Worm (Caenorhabditis elegans) whole organism, L4/young adult: ENCODE results near the gene R148.7.

Source experiments
- W03F9.2 ChIP-seq: fragments of 150-350 bp; optimal IDR thresholded peaks from 2 replicates; lab custom pipeline; 2014; ENCODE audit warnings: missing biosample characterization, missing genetic modification characterization
- him-1 ChIP-seq: sonication (generic microtip); optimal IDR thresholded peaks from 2 replicates; lab custom pipeline; 2016; ENCODE audit warnings: missing genotype, missing genetic modification reagents, missing genetic modification characterization, missing compliant biosample characterization

DNA sequence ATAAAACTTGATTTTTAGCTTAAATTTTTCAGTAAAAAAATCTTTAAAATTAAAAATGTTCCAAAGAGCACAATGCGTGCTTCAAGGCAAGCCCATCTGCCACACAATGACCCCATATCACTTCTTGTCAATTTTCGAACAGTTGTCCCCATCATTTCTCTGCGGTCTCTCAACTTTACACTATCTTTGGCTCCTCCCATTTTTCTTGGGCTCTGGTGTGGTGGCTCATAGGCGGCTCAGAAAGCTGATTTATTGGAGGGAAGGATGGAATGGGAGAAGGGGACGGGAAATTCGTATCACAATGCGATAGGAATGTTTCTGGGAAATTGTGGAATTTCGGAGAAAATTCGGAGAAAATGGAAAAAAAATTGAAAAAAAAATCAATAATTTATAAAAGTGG, 2.4 kb upstream of the R148.7 start:
- TF ChIP-seq W03F9.2 (tag; lab: Kevin White, UChicago) = no peak
- no peak for TF ChIP-seq him-1 (tag; lab: Kevin White, UChicago)
